Worm (Caenorhabditis elegans): ENCODE measurements around the gene K08F9.1.

DNA sequence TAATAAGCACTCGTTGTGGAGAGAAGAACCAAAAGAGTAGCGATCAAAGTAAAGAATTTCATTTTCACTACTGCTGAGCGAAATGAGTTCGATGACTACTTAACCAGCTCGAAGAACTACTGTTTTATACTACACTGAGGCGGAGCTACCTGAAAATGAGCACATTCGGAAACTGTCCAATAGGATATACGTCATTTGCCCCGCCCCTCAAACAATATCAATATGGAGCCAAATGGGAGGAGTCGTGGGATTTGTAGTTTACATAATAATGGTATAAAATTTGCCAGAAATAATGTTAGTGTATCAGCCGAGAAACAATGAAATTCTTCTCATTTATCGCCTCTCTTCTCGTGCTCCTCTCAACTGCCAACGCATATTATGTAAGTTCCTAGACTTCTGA, 53.7 kb downstream of the K08F9.1 start, which contains the start of the genes C01G10.5 and C01G10.4:
- TF ChIP-seq tab-1 (GFP tag; IDR thresholded peaks at IDR 0.05), result no peak
- no peak for TF ChIP-seq flt-1 (GFP tag; IDR thresholded peaks at IDR 0.05)
- no peak for TF ChIP-seq ztf-29 (GFP tag; IDR thresholded peaks at IDR 0.05)
- no peak for TF ChIP-seq cog-1 (tag; optimal IDR thresholded peaks at IDR 0.05)
- no peak for TF ChIP-seq klf-2 (GFP tag; conservative IDR thresholded peaks at IDR 0.05)
- no peak for TF ChIP-seq ztf-23 (GFP tag; IDR thresholded peaks at IDR 0.05)
- no peak for TF ChIP-seq med-1 (GFP tag; optimal IDR thresholded peaks at IDR 0.05; ENCODE audit: insufficient read depth)
- no peak for TF ChIP-seq T22C8.4 (GFP tag; IDR thresholded peaks at IDR 0.05)
